Fruit fly (Drosophila melanogaster) whole organism, embryonic: ENCODE data around the gene CG15330.

Source experiments
- Atf6 ChIP-seq: fragments of 200-800 bp; sonication (Bioruptor generic); IDR thresholded peaks from 2 replicates; pipeline ENCODE4 v1.3.6; 2022; ENCODE audit warnings: missing biosample characterization, missing genetic modification characterization
- Awh ChIP-seq: fragments of 200-800 bp; sonication (Bioruptor generic); IDR thresholded peaks from 2 replicates; pipeline ENCODE4, ENCODE4 v1.3.6; 2022; ENCODE audit warnings: missing biosample characterization, missing genetic modification characterization
- CG10267 ChIP-seq: fragments of 200-800 bp; sonication (Bioruptor generic); optimal IDR thresholded peaks from 2 replicates; lab custom pipeline; 2018; ENCODE audit warnings: missing biosample characterization, mild to moderate bottlenecking, missing genetic modification characterization, moderate library complexity
- CG11560 ChIP-seq: fragments of 200-800 bp; sonication (Bioruptor generic); IDR thresholded peaks from 3 replicates; pipeline ENCODE4 v1.3.6; 2022; ENCODE audit warnings: missing biosample characterization, missing genetic modification characterization
- CG12236 ChIP-seq: fragments of 200-800 bp; sonication (Bioruptor generic); optimal IDR thresholded peaks from 2 replicates; lab custom pipeline; 2016; ENCODE audit warnings: missing biosample characterization, missing genetic modification characterization
- CG12659 ChIP-seq: fragments of 200-800 bp; sonication (Bioruptor generic); optimal IDR thresholded peaks from 3 replicates; lab custom pipeline; 2017; ENCODE audit warnings: mild to moderate bottlenecking, missing biosample characterization, missing genetic modification reagents, missing genetic modification characterization
- CG13424 ChIP-seq: fragments of 200-800 bp; sonication (Bioruptor generic); optimal IDR thresholded peaks from 2 replicates; lab custom pipeline; 2019; ENCODE audit warnings: missing biosample characterization, mild to moderate bottlenecking, missing genetic modification characterization, moderate library complexity
- CG14860 ChIP-seq: fragments of 200-800 bp; sonication (Bioruptor generic); IDR thresholded peaks from 3 replicates; pipeline ENCODE4 v1.3.6; 2022; ENCODE audit warnings: missing biosample characterization, missing genetic modification characterization; ENCODE audit not compliant: partially characterized antibody
- CG17612 ChIP-seq: fragments of 200-800 bp; sonication (Bioruptor generic); IDR thresholded peaks from 2 replicates; pipeline ENCODE4 v1.3.6; 2022; ENCODE audit warnings: missing biosample characterization, missing genetic modification characterization
- CG17912 ChIP-seq: fragments of 200-800 bp; sonication (Bioruptor generic); optimal IDR thresholded peaks from 2 replicates; lab custom pipeline; 2018; ENCODE audit warnings: missing biosample characterization, mild to moderate bottlenecking, missing genetic modification characterization
- CG1792 ChIP-seq: fragments of 200-800 bp; sonication (Bioruptor generic); optimal IDR thresholded peaks from 2 replicates; lab custom pipeline; 2016; ENCODE audit warnings: missing biosample characterization, missing genetic modification characterization
- CG2199 ChIP-seq: fragments of 200-800 bp; sonication (Bioruptor generic); IDR thresholded peaks from 3 replicates; pipeline ENCODE4 v1.3.6; 2022; ENCODE audit warnings: missing biosample characterization, missing genetic modification characterization
- CG31441 ChIP-seq: fragments of 200-800 bp; sonication (Bioruptor generic); IDR thresholded peaks from 2 replicates; pipeline ENCODE4 v1.3.6; 2022; ENCODE audit warnings: missing biosample characterization, missing genetic modification characterization
- CG32532 ChIP-seq: fragments of 200-800 bp; sonication (Bioruptor generic); IDR thresholded peaks from 2 replicates; pipeline ENCODE4 v1.3.6; 2022; ENCODE audit warnings: missing biosample characterization, missing genetic modification characterization
- CG32772 ChIP-seq: fragments of 200-800 bp; sonication (Bioruptor generic); IDR thresholded peaks from 2 replicates; pipeline ENCODE4 v1.3.6; 2022; ENCODE audit warnings: missing biosample characterization, missing genetic modification characterization
- CG5953 ChIP-seq: fragments of 200-800 bp; sonication (Bioruptor generic); IDR thresholded peaks from 2 replicates; pipeline ENCODE4 v1.3.6; 2022; ENCODE audit warnings: missing biosample characterization, missing genetic modification characterization
- CG6254 ChIP-seq: fragments of 200-800 bp; sonication (Bioruptor generic); optimal IDR thresholded peaks from 3 replicates; lab custom pipeline; 2017; ENCODE audit warnings: mild to moderate bottlenecking, missing biosample characterization, missing genetic modification reagents, missing genetic modification characterization
- CG7839 ChIP-seq: fragments of 200-800 bp; sonication (Bioruptor generic); optimal IDR thresholded peaks from 3 replicates; lab custom pipeline; 2018; ENCODE audit warnings: missing biosample characterization, mild to moderate bottlenecking, missing genetic modification characterization, moderate library complexity
- Deaf1 ChIP-seq: fragments of 200-800 bp; optimal IDR thresholded peaks from 3 replicates; lab custom pipeline; 2019; ENCODE audit warnings: missing biosample characterization, mild to moderate bottlenecking, missing genetic modification characterization, moderate library complexity
- HHEX ChIP-seq: fragments of 200-800 bp; sonication (Bioruptor generic); optimal IDR thresholded peaks from 3 replicates; lab custom pipeline; 2017; ENCODE audit warnings: missing biosample characterization, mild to moderate bottlenecking, missing genetic modification characterization, missing genetic modification reagents
- NfI ChIP-seq: fragments of 200-800 bp; sonication (Bioruptor generic); optimal IDR thresholded peaks from 3 replicates; lab custom pipeline; 2018; ENCODE audit warnings: missing biosample characterization, mild to moderate bottlenecking, missing genetic modification characterization, moderate library complexity
- Oaz ChIP-seq: fragments of 200-800 bp; sonication (Bioruptor generic); IDR thresholded peaks from 2 replicates; pipeline ENCODE4 v1.3.6; 2022; ENCODE audit warnings: missing biosample characterization, missing genetic modification characterization
- Sox100B ChIP-seq: fragments of 200-800 bp; sonication (Bioruptor generic); optimal IDR thresholded peaks from 3 replicates; lab custom pipeline; 2018; ENCODE audit warnings: missing biosample characterization, mild to moderate bottlenecking, missing genetic modification characterization
- Sox102F ChIP-seq: fragments of 200-800 bp; sonication (Bioruptor generic); optimal IDR thresholded peaks from 2 replicates; lab custom pipeline; 2018; ENCODE audit warnings: missing biosample characterization, mild to moderate bottlenecking, missing genetic modification characterization, moderate library complexity
- Sry-δ ChIP-seq: fragments of 200-800 bp; sonication (Bioruptor generic); optimal IDR thresholded peaks from 2 replicates; lab custom pipeline; 2016; ENCODE audit warnings: missing biosample characterization, missing genetic modification characterization
- Stat92E ChIP-seq, 3 experiments: fragments of >200 bp in 2 of 3; fragments of 200-800 bp in 1 of 3; sonication (Bioruptor generic) in 1 of 3; optimal IDR thresholded peaks; 2 replicates each; lab custom pipeline; 2017 to 2019; ENCODE audit warnings: missing biosample characterization in 3 of 3, missing genetic modification characterization in 3 of 3, mild to moderate bottlenecking in 1 of 3, moderate library complexity in 1 of 3
- abd-A ChIP-seq: fragments of 200-800 bp; sonication (Bioruptor generic); optimal IDR thresholded peaks from 3 replicates; lab custom pipeline; 2019; ENCODE audit warnings: missing biosample characterization, mild to moderate bottlenecking, missing genetic modification characterization, moderate library complexity
- amos ChIP-seq: fragments of 200-800 bp; sonication (Bioruptor generic); IDR thresholded peaks from 2 replicates; pipeline ENCODE4 v1.3.6; 2022; ENCODE audit warnings: missing biosample characterization, missing genetic modification characterization; ENCODE audit not compliant: partially characterized antibody
- ash1 ChIP-seq: fragments of 200-800 bp; sonication (Bioruptor generic); optimal IDR thresholded peaks from 2 replicates; lab custom pipeline; 2018; ENCODE audit warnings: missing biosample characterization, mild to moderate bottlenecking, missing genetic modification characterization
- chm ChIP-seq: fragments of 200-800 bp; sonication (Bioruptor generic); IDR thresholded peaks from 2 replicates; pipeline ENCODE4 v1.3.6; 2022; ENCODE audit warnings: missing biosample characterization, missing genetic modification characterization
- chn ChIP-seq: fragments of 200-800 bp; sonication (Bioruptor generic); optimal IDR thresholded peaks from 2 replicates; lab custom pipeline; 2016; ENCODE audit warnings: missing biosample characterization, missing genetic modification characterization
- dati ChIP-seq: fragments of 200-800 bp; sonication (Bioruptor generic); IDR thresholded peaks from 2 replicates; pipeline ENCODE4 v1.3.6; 2022; ENCODE audit warnings: missing biosample characterization, missing genetic modification characterization
- dmrt11E ChIP-seq: fragments of 200-800 bp; sonication (Bioruptor generic); optimal IDR thresholded peaks from 3 replicates; lab custom pipeline; 2018; ENCODE audit warnings: missing biosample characterization, mild to moderate bottlenecking, missing genetic modification characterization, moderate library complexity
- dysf ChIP-seq: fragments of 200-800 bp; sonication (Bioruptor generic); IDR thresholded peaks from 3 replicates; pipeline ENCODE4 v1.3.6; 2022; ENCODE audit warnings: missing biosample characterization, missing genetic modification characterization
- esg ChIP-seq: fragments of 200-800 bp; sonication (Bioruptor generic); conservative IDR thresholded peaks from 2 replicates; pipeline ENCODE4 v1.3.6; 2022; ENCODE audit warnings: missing biosample characterization, missing genetic modification characterization
- fd3F ChIP-seq: fragments of 200-800 bp; sonication (Bioruptor generic); optimal IDR thresholded peaks from 2 replicates; lab custom pipeline; 2018; ENCODE audit warnings: missing biosample characterization, mild to moderate bottlenecking, missing genetic modification characterization, moderate library complexity
- fd64A ChIP-seq: fragments of 200-800 bp; sonication (Bioruptor generic); optimal IDR thresholded peaks from 3 replicates; lab custom pipeline; 2018; ENCODE audit warnings: missing biosample characterization, mild to moderate bottlenecking, missing genetic modification characterization
- grau ChIP-seq: fragments of 200-800 bp; optimal IDR thresholded peaks from 3 replicates; lab custom pipeline; 2019; ENCODE audit warnings: missing biosample characterization, mild to moderate bottlenecking, missing genetic modification characterization, moderate library complexity
- hkb ChIP-seq, 2 experiments: fragments of 200-800 bp in 1 of 2; fragments of >200 bp in 1 of 2; sonication (Bioruptor generic) in 1 of 2; IDR thresholded peaks in 1 of 2; optimal IDR thresholded peaks in 1 of 2; 2 replicates each; pipeline versions ENCODE4 v1.3.6 to Lab custom; 2017 to 2022; ENCODE audit warnings: missing biosample characterization in 1 of 2, missing genetic modification characterization in 1 of 2
- ind ChIP-seq: fragments of 200-800 bp; sonication (Bioruptor generic); optimal IDR thresholded peaks from 3 replicates; lab custom pipeline; 2016; ENCODE audit warnings: missing biosample characterization, missing genetic modification characterization
- mld ChIP-seq: fragments of 200-800 bp; sonication (Bioruptor generic); IDR thresholded peaks from 3 replicates; pipeline ENCODE4 v1.3.6; 2022; ENCODE audit warnings: missing biosample characterization, missing genetic modification characterization; ENCODE audit not compliant: partially characterized antibody
- pan ChIP-seq, 4 experiments: fragments of >200 bp in 3 of 4; fragments of 200-800 bp in 1 of 4; sonication (Bioruptor generic) in 1 of 4; optimal IDR thresholded peaks in 3 of 4; IDR thresholded peaks in 1 of 4; 2 replicates each; pipeline versions ENCODE4 v1.3.6 to Lab custom; 2017 to 2022; ENCODE audit warnings: missing biosample characterization in 2 of 4, missing genetic modification characterization in 2 of 4, mixed read lengths in 1 of 4
- pum ChIP-seq: fragments of 200-800 bp; sonication (Bioruptor generic); optimal IDR thresholded peaks from 2 replicates; lab custom pipeline; 2016; ENCODE audit warnings: missing biosample characterization, missing genetic modification characterization
- repo ChIP-seq: fragments of 200-800 bp; sonication (Bioruptor generic); optimal IDR thresholded peaks from 2 replicates; lab custom pipeline; 2016; ENCODE audit warnings: missing biosample characterization, missing genetic modification characterization
- seq ChIP-seq: fragments of 200-800 bp; sonication (Bioruptor generic); IDR thresholded peaks from 2 replicates; pipeline ENCODE4 v1.3.6; 2022; ENCODE audit warnings: missing biosample characterization, missing genetic modification characterization
- ssp ChIP-seq: fragments of 200-800 bp; sonication (Bioruptor generic); IDR thresholded peaks from 2 replicates; pipeline ENCODE4 v1.3.6; 2022; ENCODE audit warnings: missing biosample characterization, missing genetic modification characterization
- tio ChIP-seq: fragments of 200-800 bp; sonication (Bioruptor generic); optimal IDR thresholded peaks from 2 replicates; lab custom pipeline; 2017; ENCODE audit warnings: missing biosample characterization, missing genetic modification characterization, inconsistent platforms
- vvl ChIP-seq: fragments of 200-800 bp; sonication (Bioruptor generic); IDR thresholded peaks from 2 replicates; pipeline ENCODE4 v1.3.6; 2022; ENCODE audit warnings: missing biosample characterization, missing genetic modification characterization
- yki ChIP-seq: fragments of >200 bp; optimal IDR thresholded peaks from 3 replicates; lab custom pipeline; 2018

The CG15330 gene

DNA sequence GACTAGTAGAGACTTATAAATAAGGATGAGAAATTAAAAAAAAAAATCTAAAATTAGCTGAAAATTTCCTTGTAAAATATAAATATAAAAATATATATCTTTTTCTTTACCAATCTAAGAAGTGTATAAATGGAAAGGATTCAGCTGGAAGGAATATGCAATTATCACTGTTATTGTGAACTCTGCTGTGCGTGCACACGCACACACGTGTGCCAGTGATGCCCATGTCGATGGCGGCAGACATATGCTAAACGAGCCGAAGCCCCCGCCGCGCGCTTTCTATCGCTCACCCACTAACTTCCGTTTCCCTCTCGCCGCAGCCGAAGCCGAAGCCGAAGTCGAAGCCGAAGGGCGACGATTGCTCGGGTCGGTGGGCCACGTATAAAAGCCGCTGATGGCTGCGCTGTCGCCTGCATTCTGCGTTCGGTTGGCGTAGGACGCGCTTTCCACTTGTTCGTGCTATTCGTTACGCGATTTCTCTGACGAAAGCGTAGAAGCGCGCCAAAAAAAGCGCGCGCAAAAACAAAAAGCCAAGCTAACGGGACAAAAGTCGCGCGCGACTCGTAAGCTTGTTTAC lies 39.4 kb downstream of the CG15330 start, which contains the start of gene Tbh (continued):
- TF ChIP-seq CG5953 (GFP tag; lab: Robert Waterston, UW) = no peak
- no peak for TF ChIP-seq CG12236 (GFP tag; lab: Kevin White, UChicago)
- peak; percentile 32 for TF ChIP-seq HHEX (GFP tag; lab: Kevin White, UChicago)
- peak; percentile 45 for TF ChIP-seq CG31441 (GFP tag; lab: Robert Waterston, UW)
- TF ChIP-seq Oaz (GFP tag; lab: Robert Waterston, UW) = no peak
- TF ChIP-seq tio = no peak
- no peak for TF ChIP-seq chn (GFP tag; lab: Kevin White, UChicago)
- peak; percentile 20; the same call in 1 of the 2 replicates for TF ChIP-seq CG32532
- no peak for TF ChIP-seq yki (lab: Kevin White, UChicago)
- TF ChIP-seq hkb (optimal IDR thresholded peaks at IDR 0.05; lab: Kevin White, UChicago) = no peak
- TF ChIP-seq hkb (GFP tag; IDR thresholded peaks at IDR 0.05; lab: Robert Waterston, UW) = 0 out of 2 replicates have a peak, but pooled peaks have one; percentile 38
- TF ChIP-seq Sox100B (GFP tag; lab: Kevin White, UChicago) = peak; percentile 54
- peak; percentile 16; the same call in 1 of the 2 replicates for TF ChIP-seq amos (GFP tag; lab: Robert Waterston, UW)
- peak; percentile 38 for TF ChIP-seq Sox102F
- TF ChIP-seq ash1 (GFP tag; lab: Kevin White, UChicago) = no peak
- no peak for TF ChIP-seq CG11560 (tag; lab: Robert Waterston, UW)
- no peak for TF ChIP-seq CG6254 (GFP tag; lab: Kevin White, UChicago)
- peak; percentile 41 for TF ChIP-seq CG7839 (tag; lab: Kevin White, UChicago)
- TF ChIP-seq NfI (GFP tag; lab: Kevin White, UChicago) = peak; percentile 33
- no peak for TF ChIP-seq fd64A (GFP tag; lab: Kevin White, UChicago)
- TF ChIP-seq ind (GFP tag; lab: Kevin White, UChicago) = no peak
- no peak; the same call in 1 of the 2 replicates for TF ChIP-seq esg (GFP tag; lab: Robert Waterston, UW)
- peak; percentile 5 for TF ChIP-seq CG10267
- TF ChIP-seq mld = no peak
- TF ChIP-seq abd-A (tag; lab: Kevin White, UChicago) = peak; percentile 56
- no peak for TF ChIP-seq seq (GFP tag; lab: Robert Waterston, UW)
- TF ChIP-seq CG17912 (GFP tag; lab: Kevin White, UChicago) = no peak
- no peak for TF ChIP-seq pan (optimal IDR thresholded peaks at IDR 0.05; lab: Kevin White, UChicago)
- peak in 1 of 2 experiments; percentile 27 for TF ChIP-seq pan (GFP tag; optimal IDR thresholded peaks at IDR 0.05 in 1 of 2, IDR thresholded peaks at IDR 0.05 in 1 of 2)
- TF ChIP-seq repo (GFP tag; lab: Kevin White, UChicago) = no peak
- no peak for TF ChIP-seq pum (GFP tag; lab: Kevin White, UChicago)
- TF ChIP-seq fd3F (GFP tag; lab: Kevin White, UChicago) = peak; percentile 9
- peak; percentile 56; the same call in 1 of the 3 replicates for TF ChIP-seq dysf (GFP tag; lab: Robert Waterston, UW)
- no peak for TF ChIP-seq CG17612 (GFP tag; lab: Robert Waterston, UW)
- peak; percentile 98 for TF ChIP-seq Deaf1 (tag; lab: Kevin White, UChicago)
- peak; percentile 34; the same call in 1 of the 2 replicates for TF ChIP-seq Atf6 (GFP tag; lab: Robert Waterston, UW)
- no peak for TF ChIP-seq Awh (GFP tag; lab: Robert Waterston, UW)
- peak; percentile 17 for TF ChIP-seq grau
- TF ChIP-seq Stat92E (GFP tag; optimal IDR thresholded peaks at IDR 0.05; lab: Kevin White, UChicago) = no peak
- TF ChIP-seq dmrt11E (tag; lab: Kevin White, UChicago) = no peak
- no peak for TF ChIP-seq Sry-δ (GFP tag; lab: Kevin White, UChicago)
- TF ChIP-seq dati (GFP tag; lab: Robert Waterston, UW) = no peak
- TF ChIP-seq CG32772 = no peak
- TF ChIP-seq chm (GFP tag; lab: Robert Waterston, UW) = no peak
- peak; percentile 43 for TF ChIP-seq CG12659
- TF ChIP-seq CG2199 (GFP tag; lab: Robert Waterston, UW) = no peak
- TF ChIP-seq CG1792 (GFP tag; lab: Kevin White, UChicago) = no peak
- TF ChIP-seq CG13424 (tag; lab: Kevin White, UChicago) = peak; percentile 35
- TF ChIP-seq vvl (GFP tag; lab: Robert Waterston, UW) = no peak
- peak; percentile 20; the same call in 1 of the 2 replicates for TF ChIP-seq ssp (GFP tag; lab: Robert Waterston, UW)
- no peak for TF ChIP-seq CG14860 (GFP tag; lab: Robert Waterston, UW)
